Worm (Caenorhabditis elegans): ENCODE data around the gene tofu-6.

tofu-6 gene

ce11 chrII:5389831-5390323 lies 31.2 kb upstream of the tofu-6 start, which contains the start of gene ndx-6:
ndx-6 (minus strand) TSS chrII:5389881.
- TF ChIP-seq C38D4.7 (GFP tag; optimal IDR thresholded peaks at IDR 0.05) (peak; percentile 16), Y22D7AL.16 (tag; optimal IDR thresholded peaks at IDR 0.05) (no peak), elt-4 (tag; optimal IDR thresholded peaks at IDR 0.05) (no peak), syd-9 (tag; optimal IDR thresholded peaks at IDR 0.05) (no peak), ceh-6 (GFP tag; optimal IDR thresholded peaks at IDR 0.05) (no peak), nfya-1 (tag; optimal IDR thresholded peaks at IDR 0.05) (peak; percentile 70), K09A11.1 (tag; optimal IDR thresholded peaks at IDR 0.05; ENCODE audit: insufficient read depth) (no peak), ceh-19 (GFP tag; optimal IDR thresholded peaks at IDR 0.05) (peak; percentile 53), rnt-1 (tag; optimal IDR thresholded peaks at IDR 0.05) (peak; percentile 43), ceh-45 (GFP tag; IDR thresholded peaks at IDR 0.05) (no peak), F13H6.1 (tag; optimal IDR thresholded peaks at IDR 0.05) (no peak), hlh-15 (tag; optimal IDR thresholded peaks at IDR 0.05) (no peak), odd-2 (tag; optimal IDR thresholded peaks at IDR 0.05) (no peak), ceh-18 (tag; optimal IDR thresholded peaks at IDR 0.05) (peak; percentile 60), hlh-6 (tag; optimal IDR thresholded peaks at IDR 0.05) (no peak), ceh-30 (tag; optimal IDR thresholded peaks at IDR 0.05) (no peak), sox-2 (GFP tag; IDR thresholded peaks at IDR 0.05) (no peak), dmd-4 (tag; optimal IDR thresholded peaks at IDR 0.05; ENCODE audit: borderline replicate concordance) (no peak), pros-1 (tag; optimal IDR thresholded peaks at IDR 0.05) (no peak), eyg-1 (tag; optimal IDR thresholded peaks at IDR 0.05) (no peak), ztf-16 (tag; optimal IDR thresholded peaks at IDR 0.05) (no peak), ttx-3 (tag; optimal IDR thresholded peaks at IDR 0.05) (peak; percentile 19), K02D7.2 (tag; optimal IDR thresholded peaks at IDR 0.05) (no peak), dve-1 (tag; optimal IDR thresholded peaks at IDR 0.05) (peak; percentile 40), nhr-232 (tag; optimal IDR thresholded peaks at IDR 0.05) (no peak), fax-1 (tag; optimal IDR thresholded peaks at IDR 0.05) (no peak), sox-4 (tag; optimal IDR thresholded peaks at IDR 0.05) (no peak), ets-4 (tag; optimal IDR thresholded peaks at IDR 0.05) (peak; percentile 16), nhr-11 (tag; optimal IDR thresholded peaks at IDR 0.05) (no peak), pax-1 (tag; optimal IDR thresholded peaks at IDR 0.05) (no peak), pqm-1 (tag; optimal IDR thresholded peaks at IDR 0.05) (no peak), C08G9.2 (tag; optimal IDR thresholded peaks at IDR 0.05) (peak; percentile 14), lim-6 (tag; optimal IDR thresholded peaks at IDR 0.05) (no peak), pha-4 (tag; optimal IDR thresholded peaks at IDR 0.05) (no peak), madf-2 (tag; optimal IDR thresholded peaks at IDR 0.05) (no peak), unc-86 (tag; optimal IDR thresholded peaks at IDR 0.05) (peak; percentile 43), ceh-48 (tag; optimal IDR thresholded peaks at IDR 0.05) (peak; percentile 46), ceh-14 (tag; optimal IDR thresholded peaks at IDR 0.05) (no peak), pat-9 (tag; optimal IDR thresholded peaks at IDR 0.05) (peak; percentile 42), ceh-24 (tag; optimal IDR thresholded peaks at IDR 0.05) (no peak), zip-5 (tag; optimal IDR thresholded peaks at IDR 0.05) (no peak), ama-1 (optimal IDR thresholded peaks at IDR 0.05) (no peak), ceh-31 (tag; optimal IDR thresholded peaks at IDR 0.05) (peak; percentile 78), pag-3 (tag; optimal IDR thresholded peaks at IDR 0.05; ENCODE audit: borderline replicate concordance) (no peak), ref-2 (tag; optimal IDR thresholded peaks at IDR 0.05) (peak; percentile 55), fkh-10 (GFP tag; optimal IDR thresholded peaks at IDR 0.05) (no peak), unc-3 (GFP tag; conservative IDR thresholded peaks at IDR 0.05) (no peak), unc-3 (tag; optimal IDR thresholded peaks at IDR 0.05) (peak; percentile 58), lin-11 (tag; optimal IDR thresholded peaks at IDR 0.05) (no peak), ceh-9 (tag; optimal IDR thresholded peaks at IDR 0.05) (no peak), hlh-30 (tag; optimal IDR thresholded peaks at IDR 0.05; ENCODE audit: insufficient read depth) (no peak), ahr-1 (tag; optimal IDR thresholded peaks at IDR 0.05) (no peak), pha-2 (tag; optimal IDR thresholded peaks at IDR 0.05) (no peak), ceh-34 (tag; optimal IDR thresholded peaks at IDR 0.05) (peak; percentile 56)
